Worm (Caenorhabditis elegans): ENCODE measurements around the gene ced-4.

ce11 chrIII:4870478-4870877 lies 18.4 kb downstream of the ced-4 start, which contains the start of gene gipc-1:
- TF ChIP-seq nhr-90 (tag; optimal IDR thresholded peaks at IDR 0.05; ENCODE audit: poor library complexity), result no peak
- TF ChIP-seq C34B4.2 (tag; optimal IDR thresholded peaks at IDR 0.05), result no peak
- no peak for TF ChIP-seq nhr-77 (tag; optimal IDR thresholded peaks at IDR 0.05)
- no peak for TF ChIP-seq nhr-71 (tag; optimal IDR thresholded peaks at IDR 0.05)
- TF ChIP-seq ceh-63 (GFP tag; optimal IDR thresholded peaks at IDR 0.05), result no peak
- no peak for TF ChIP-seq lin-13 (GFP tag; optimal IDR thresholded peaks at IDR 0.05)
- no peak for TF ChIP-seq ceh-90 (tag; optimal IDR thresholded peaks at IDR 0.05)
- TF ChIP-seq skn-1 (tag; optimal IDR thresholded peaks at IDR 0.05), result no peak
- TF ChIP-seq lsy-2 (tag; optimal IDR thresholded peaks at IDR 0.05), result no peak
- no peak for TF ChIP-seq egl-27 (tag; optimal IDR thresholded peaks at IDR 0.05)
- no peak for TF ChIP-seq unc-130 (tag; optimal IDR thresholded peaks at IDR 0.05)
- TF ChIP-seq lir-3 (tag; optimal IDR thresholded peaks at IDR 0.05; ENCODE audit: poor library complexity), result no peak
